Worm (Caenorhabditis elegans): ENCODE data around the gene Y40C5A.4.

ce11 chrIV:7404934-7405632 lies 40.2 kb upstream of the Y40C5A.4 start, which contains the start of the genes C48A7.16 and egl-19:
- TF ChIP-seq dao-5 (tag; optimal IDR thresholded peaks at IDR 0.05) (no peak), W03F9.2 (tag; optimal IDR thresholded peaks at IDR 0.05) (no peak), him-1 (tag; optimal IDR thresholded peaks at IDR 0.05) (no peak)

Data from whole organism, L4/young adult.